Worm (Caenorhabditis elegans): Measurements from ENCODE around the gene ptpn-22.

Gene ptpn-22

ce11 chrIV:1739366-1740104 lies 527 bp downstream of the ptpn-22 start:
- no peak for TF ChIP-seq pha-4 (tag; optimal IDR thresholded peaks at IDR 0.05)
- no peak for TF ChIP-seq nhr-28 (tag; optimal IDR thresholded peaks at IDR 0.05)
- no peak for TF ChIP-seq ces-1 (GFP tag; optimal IDR thresholded peaks at IDR 0.05)
- no peak for TF ChIP-seq cnd-1 (tag; optimal IDR thresholded peaks at IDR 0.05)
- TF ChIP-seq zip-8 (tag; optimal IDR thresholded peaks at IDR 0.05), result no peak
- no peak for TF ChIP-seq elt-3 (tag; optimal IDR thresholded peaks at IDR 0.05)
- TF ChIP-seq nhr-76 (tag; optimal IDR thresholded peaks at IDR 0.05), result no peak
- TF ChIP-seq flh-1 (GFP tag; optimal IDR thresholded peaks at IDR 0.05), result no peak
- no peak for TF ChIP-seq mep-1 (tag; optimal IDR thresholded peaks at IDR 0.05)

- TF ChIP-seq lin-13 (tag; optimal IDR thresholded peaks at IDR 0.05), result no peak
- TF ChIP-seq tbx-8 (GFP tag; optimal IDR thresholded peaks at IDR 0.05), result no peak
- no peak for TF ChIP-seq nhr-2 (tag; optimal IDR thresholded peaks at IDR 0.05)
- TF ChIP-seq pha-4 (tag; optimal IDR thresholded peaks at IDR 0.05), result no peak
- TF ChIP-seq sem-2 (GFP tag; optimal IDR thresholded peaks at IDR 0.05), result no peak
- no peak for TF ChIP-seq ham-2 (GFP tag; optimal IDR thresholded peaks at IDR 0.05)
- no peak for TF ChIP-seq unc-120 (tag; optimal IDR thresholded peaks at IDR 0.05; ENCODE audit: poor library complexity, severe bottlenecking)
- TF ChIP-seq nhr-76 (tag; optimal IDR thresholded peaks at IDR 0.05), result no peak
- TF ChIP-seq unc-62 (GFP tag; optimal IDR thresholded peaks at IDR 0.05), result no peak
These were observed 1.2 kb downstream of the ptpn-22 start for ce11 chrIV:1738892-1739291.

- TF ChIP-seq sem-2 (GFP tag; optimal IDR thresholded peaks at IDR 0.05) (no peak), hlh-1 (tag; optimal IDR thresholded peaks at IDR 0.05) (no peak), unc-120 (tag; optimal IDR thresholded peaks at IDR 0.05; ENCODE audit: poor library complexity, severe bottlenecking) (no peak), lsy-2 (tag; optimal IDR thresholded peaks at IDR 0.05) (no peak), zip-8 (tag; optimal IDR thresholded peaks at IDR 0.05) (no peak), ham-2 (GFP tag; optimal IDR thresholded peaks at IDR 0.05) (no peak), pha-4 (tag; optimal IDR thresholded peaks at IDR 0.05) (peak; percentile 1), M03D4.4 (tag; optimal IDR thresholded peaks at IDR 0.05) (peak; percentile 41), ceh-39 (tag; optimal IDR thresholded peaks at IDR 0.05) (no peak), mep-1 (tag; optimal IDR thresholded peaks at IDR 0.05) (peak; percentile 15), nhr-237 (tag; optimal IDR thresholded peaks at IDR 0.05) (peak; percentile 5), elt-1 (tag; optimal IDR thresholded peaks at IDR 0.05; ENCODE audit: borderline replicate concordance, insufficient read depth) (no peak), sptf-1 (tag; optimal IDR thresholded peaks at IDR 0.05) (peak; percentile 59), ztf-11 (tag; optimal IDR thresholded peaks at IDR 0.05) (no peak), tbx-8 (GFP tag; optimal IDR thresholded peaks at IDR 0.05) (no peak), lin-13 (tag; optimal IDR thresholded peaks at IDR 0.05) (peak; percentile 50), blmp-1 (tag; optimal IDR thresholded peaks at IDR 0.05) (no peak), mls-2 (tag; optimal IDR thresholded peaks at IDR 0.05) (peak; percentile 40), ceh-43 (GFP tag; optimal IDR thresholded peaks at IDR 0.05) (no peak), nhr-2 (tag; optimal IDR thresholded peaks at IDR 0.05) (no peak), nhr-28 (tag; optimal IDR thresholded peaks at IDR 0.05) (no peak), ces-1 (GFP tag; optimal IDR thresholded peaks at IDR 0.05) (no peak), snpc-4 (tag; optimal IDR thresholded peaks at IDR 0.05) (no peak), ceh-83 (GFP tag; optimal IDR thresholded peaks at IDR 0.05) (peak; percentile 45)
These were observed 1.7 kb downstream of the ptpn-22 start for ce11 chrIV:1738324-1738730.

- TF ChIP-seq bed-3 (GFP tag; optimal IDR thresholded peaks at IDR 0.05) (no peak), ces-1 (GFP tag; optimal IDR thresholded peaks at IDR 0.05) (no peak), nhr-12 (tag; optimal IDR thresholded peaks at IDR 0.05) (no peak), ceh-39 (tag; optimal IDR thresholded peaks at IDR 0.05) (no peak), nhr-237 (tag; optimal IDR thresholded peaks at IDR 0.05) (no peak), drap-1 (GFP tag; optimal IDR thresholded peaks at IDR 0.05) (no peak), lin-13 (tag; optimal IDR thresholded peaks at IDR 0.05) (no peak), ceh-83 (GFP tag; optimal IDR thresholded peaks at IDR 0.05) (no peak), mab-5 (tag; optimal IDR thresholded peaks at IDR 0.05) (no peak), zip-8 (tag; optimal IDR thresholded peaks at IDR 0.05) (no peak)
These were observed 12.5 kb downstream of the ptpn-22 start for ce11 chrIV:1727538-1728072.
